Fruit fly (Drosophila melanogaster) whole organism, adult: ENCODE data around the gene m.
A peak's percentile ranks its signal among the peaks of the same experiment; 100 is the strongest.

Experiments
- CG11617 ChIP-seq: fragments of 200-800 bp; sonication (Bioruptor generic); optimal IDR thresholded peaks from 2 replicates; lab custom pipeline; 2017; ENCODE audit warnings: mild to moderate bottlenecking, missing biosample characterization, missing genetic modification reagents, missing genetic modification characterization
- CG14711 ChIP-seq: fragments of 200-800 bp; sonication (Bioruptor generic); optimal IDR thresholded peaks from 2 replicates; lab custom pipeline; 2018; ENCODE audit warnings: missing biosample characterization, mild to moderate bottlenecking, missing genetic modification characterization, moderate library complexity
- CG1620 ChIP-seq: fragments of 200-800 bp; sonication (Bioruptor generic); optimal IDR thresholded peaks from 2 replicates; lab custom pipeline; 2016; ENCODE audit warnings: missing biosample characterization, missing genetic modification characterization
- kay ChIP-seq: fragments of 200-800 bp; sonication (Bioruptor generic); peaks from one replicate; lab custom pipeline; 2016; ENCODE audit warnings: missing biosample characterization, missing genetic modification characterization, borderline replicate concordance
- pad ChIP-seq: fragments of 200-800 bp; sonication (Bioruptor generic); optimal IDR thresholded peaks from 3 replicates; lab custom pipeline; 2017; ENCODE audit warnings: missing biosample characterization, missing genetic modification characterization, mild to moderate bottlenecking, moderate library complexity, missing genetic modification reagents
- toe ChIP-seq: fragments of 200-800 bp; sonication (Bioruptor generic); optimal IDR thresholded peaks from 2 replicates; lab custom pipeline; 2016; ENCODE audit warnings: missing biosample characterization, missing genetic modification characterization

DNA sequence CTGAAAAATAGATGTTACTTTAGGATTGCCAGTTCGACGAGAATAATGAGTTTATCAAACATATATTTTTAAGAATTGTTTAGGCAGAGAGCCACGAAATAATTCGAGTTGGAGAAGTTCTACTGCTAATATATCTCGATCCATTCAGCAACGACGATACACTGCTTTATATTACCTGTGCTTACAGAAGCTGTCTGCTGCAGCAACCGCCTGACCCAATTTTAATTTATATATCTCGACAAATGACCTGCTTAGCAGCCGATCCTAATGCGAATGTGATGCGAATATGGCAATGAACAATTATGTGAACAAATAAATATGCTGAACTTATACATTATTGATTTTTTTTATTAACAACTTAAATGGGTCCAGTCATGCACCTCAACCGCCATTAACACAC is 44.4 kb downstream of the m start:
- no peak for TF ChIP-seq CG14711
- TF ChIP-seq CG1620 (GFP tag; lab: Kevin White, UChicago), result no peak
- no peak for TF ChIP-seq toe (GFP tag; lab: Kevin White, UChicago)
- peak; percentile 60 for TF ChIP-seq kay (GFP tag; lab: Kevin White, UChicago)
- TF ChIP-seq CG11617 (GFP tag; lab: Kevin White, UChicago), result no peak
- TF ChIP-seq pad (GFP tag; lab: Kevin White, UChicago), result no peak
